Worm (Caenorhabditis elegans): ENCODE data around the gene syx-16.

DNA sequence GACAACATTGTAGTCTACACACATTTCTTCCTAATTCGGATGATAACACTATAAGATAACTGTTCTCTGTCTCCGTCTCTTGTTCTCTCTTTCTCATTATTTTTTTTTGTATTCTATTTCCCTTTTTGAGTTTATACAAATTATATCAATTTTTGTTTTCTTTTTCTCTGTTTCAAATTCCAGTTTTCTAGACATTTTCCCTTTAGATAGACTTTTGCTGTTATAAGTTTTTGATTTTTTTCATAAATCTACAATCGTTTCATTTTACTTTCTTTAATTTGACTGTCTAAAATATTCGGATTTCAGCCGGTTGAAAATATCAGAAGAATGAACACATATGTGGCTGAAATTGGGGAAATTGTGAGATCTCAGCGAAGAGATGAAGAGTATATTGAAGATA lies 27.2 kb upstream of the syx-16 start, which contains the start of gene prx-10:
- TF ChIP-seq him-1 (tag; optimal IDR thresholded peaks at IDR 0.05) = no peak
- no peak for TF ChIP-seq dao-5 (tag; optimal IDR thresholded peaks at IDR 0.05)
- TF ChIP-seq W03F9.2 (tag; optimal IDR thresholded peaks at IDR 0.05) = no peak

Data from whole organism, L4/young adult.